Worm (Caenorhabditis elegans) whole organism, young adult: ENCODE data around the gene srh-149.

Experiments used
- B0035.1 ChIP-seq: sonication (generic microtip); optimal IDR thresholded peaks from 2 replicates; lab custom pipeline; 2016; ENCODE audit warnings: missing genetic modification characterization, mild to moderate bottlenecking, missing compliant biosample characterization, missing genotype, missing genetic modification reagents
- B0261.1 ChIP-seq: sonication (generic microtip); optimal IDR thresholded peaks from 2 replicates; lab custom pipeline; 2016; ENCODE audit warnings: mild to moderate bottlenecking, missing genetic modification characterization, moderate library complexity, missing compliant biosample characterization
- F22D6.2 ChIP-seq: sonication (generic microtip); optimal IDR thresholded peaks from 2 replicates; lab custom pipeline; 2016; ENCODE audit warnings: mild to moderate bottlenecking, missing genetic modification characterization, missing compliant biosample characterization
- F37B4.10 ChIP-seq: fragments of 200-800 bp; sonication (Bioruptor generic); IDR thresholded peaks from 2 replicates; pipeline ENCODE4 v1.3.6; 2022; ENCODE audit warnings: missing genetic modification characterization, missing compliant biosample characterization
- F39B2.1 ChIP-seq: fragments of 200-800 bp; sonication (Bioruptor generic); IDR thresholded peaks from 2 replicates; pipeline ENCODE4 v1.3.6; 2022; ENCODE audit warnings: missing genetic modification reagents, missing genetic modification characterization, missing compliant biosample characterization
- F49E8.2 ChIP-seq: sonication (generic microtip); optimal IDR thresholded peaks from 3 replicates; lab custom pipeline; 2017; ENCODE audit warnings: missing genetic modification characterization, mild to moderate bottlenecking, missing compliant biosample characterization, antibody characterized with exemption, moderate library complexity; ENCODE audit not compliant: insufficient read depth
- F52B5.7 ChIP-seq: sonication (generic microtip); optimal IDR thresholded peaks from 2 replicates; lab custom pipeline; 2016; ENCODE audit warnings: mild to moderate bottlenecking, missing genetic modification characterization, missing compliant biosample characterization
- F57A8.1 ChIP-seq: fragments of 200-800 bp; sonication (Bioruptor generic); optimal IDR thresholded peaks from 2 replicates; lab custom pipeline; 2018; ENCODE audit warnings: mild to moderate bottlenecking, missing genetic modification characterization, moderate library complexity, missing compliant biosample characterization
- K12H6.12 ChIP-seq: fragments of 200-800 bp; sonication (Bioruptor generic); optimal IDR thresholded peaks from 2 replicates; lab custom pipeline; 2018; ENCODE audit warnings: mild to moderate bottlenecking, missing genetic modification characterization, missing compliant biosample characterization
- Y56A3A.18 ChIP-seq: fragments of 200-800 bp; sonication (Bioruptor generic); IDR thresholded peaks from 2 replicates; pipeline ENCODE4 v1.3.6; 2022; ENCODE audit warnings: missing genetic modification reagents, missing genetic modification characterization, missing compliant biosample characterization
- Y67H2A.10 ChIP-seq: fragments of 200-800 bp; sonication (Bioruptor generic); conservative IDR thresholded peaks from 2 replicates; pipeline ENCODE4 v1.3.6; 2022; ENCODE audit warnings: missing genetic modification reagents, missing genetic modification characterization, missing compliant biosample characterization
- Y95B8A.8 ChIP-seq: fragments of 200-800 bp; sonication (Bioruptor generic); IDR thresholded peaks from 2 replicates; pipeline ENCODE4 v1.3.6; 2022; ENCODE audit warnings: missing genetic modification reagents, missing genetic modification characterization, missing compliant biosample characterization
- akir-1 ChIP-seq: fragments of 200-800 bp; sonication (Bioruptor generic); optimal IDR thresholded peaks from 2 replicates; lab custom pipeline; 2018; ENCODE audit warnings: mild to moderate bottlenecking, missing genetic modification characterization, moderate library complexity, missing compliant biosample characterization
- aptf-3 ChIP-seq: fragments of 200-800 bp; sonication (Bioruptor generic); IDR thresholded peaks from 2 replicates; pipeline ENCODE4 v1.3.6; 2022; ENCODE audit warnings: missing genetic modification characterization, missing compliant biosample characterization
- bed-1 ChIP-seq: fragments of 200-800 bp; sonication (Bioruptor generic); IDR thresholded peaks from 2 replicates; pipeline ENCODE4 v1.3.6; 2022; ENCODE audit warnings: missing genetic modification reagents, missing genetic modification characterization, missing compliant biosample characterization
- cebp-1 ChIP-seq, 2 experiments: fragments of 200-800 bp in 1 of 2; sonication (Bioruptor generic) in 1 of 2; sonication (generic microtip) in 1 of 2; IDR thresholded peaks in 1 of 2; optimal IDR thresholded peaks in 1 of 2; 2 replicates each; pipeline versions ENCODE4 v1.3.6 to Lab custom; 2017 to 2022; ENCODE audit warnings: missing compliant biosample characterization in 2 of 2, missing genetic modification characterization in 2 of 2, mild to moderate bottlenecking in 1 of 2, missing genetic modification reagents in 1 of 2, moderate library complexity in 1 of 2
- ceh-40 ChIP-seq: fragments of 200-800 bp; sonication (Bioruptor generic); IDR thresholded peaks from 2 replicates; pipeline ENCODE4 v1.3.6; 2022; ENCODE audit warnings: missing genetic modification characterization, missing compliant biosample characterization
- die-1 ChIP-seq: sonication (generic microtip); optimal IDR thresholded peaks from 2 replicates; lab custom pipeline; 2016; ENCODE audit warnings: missing genotype, mild to moderate bottlenecking, missing genetic modification characterization, missing compliant biosample characterization
- dox-1 ChIP-seq: fragments of 200-800 bp; sonication (Bioruptor generic); IDR thresholded peaks from 2 replicates; pipeline ENCODE4 v1.3.6; 2022; ENCODE audit warnings: missing genetic modification reagents, missing genetic modification characterization, missing compliant biosample characterization
- dpff-1 ChIP-seq: sonication (generic microtip); optimal IDR thresholded peaks from 2 replicates; lab custom pipeline; 2017; ENCODE audit warnings: mild to moderate bottlenecking, missing genetic modification characterization, missing compliant biosample characterization
- ets-4 ChIP-seq: fragments of 200-800 bp; sonication (Bioruptor generic); optimal IDR thresholded peaks from 2 replicates; lab custom pipeline; 2018; ENCODE audit warnings: mild to moderate bottlenecking, missing genetic modification characterization, missing compliant biosample characterization
- him-1 ChIP-seq: sonication (generic microtip); optimal IDR thresholded peaks from 2 replicates; lab custom pipeline; 2016; ENCODE audit warnings: missing genotype, missing genetic modification reagents, missing genetic modification characterization, missing compliant biosample characterization
- hmg-20 ChIP-seq: fragments of 200-800 bp; sonication (Bioruptor generic); IDR thresholded peaks from 2 replicates; pipeline ENCODE4 v1.3.6; 2022; ENCODE audit warnings: missing genetic modification reagents, missing genetic modification characterization, missing compliant biosample characterization
- let-607 ChIP-seq, 2 experiments: fragments of 200-800 bp in 1 of 2; sonication (Bioruptor generic) in 1 of 2; sonication (generic microtip) in 1 of 2; optimal IDR thresholded peaks; 2 replicates each; lab custom pipeline; 2016 to 2018; ENCODE audit warnings: mild to moderate bottlenecking in 2 of 2, missing compliant biosample characterization in 2 of 2, missing genetic modification characterization in 2 of 2, moderate library complexity in 2 of 2, missing genotype in 1 of 2
- lin-26 ChIP-seq: fragments of 200-800 bp; sonication (Bioruptor generic); IDR thresholded peaks from 2 replicates; pipeline ENCODE4 v1.3.6; 2022; ENCODE audit warnings: missing genetic modification reagents, missing genetic modification characterization, missing compliant biosample characterization
- lin-35 ChIP-seq, 3 experiments: fragments of 150-350 bp in 2 of 3; sonication (generic microtip) in 1 of 3; optimal IDR thresholded peaks; 2 replicates each; lab custom pipeline; 2014 to 2018; ENCODE audit warnings: missing biosample characterization in 3 of 3, missing genetic modification characterization in 3 of 3, missing genetic modification reagents in 3 of 3
- lin-54 ChIP-seq: fragments of 200-800 bp; sonication (Bioruptor generic); optimal IDR thresholded peaks from 2 replicates; lab custom pipeline; 2018; ENCODE audit warnings: mild to moderate bottlenecking, missing genetic modification characterization, missing compliant biosample characterization
- lir-1 ChIP-seq: fragments of 200-800 bp; sonication (Bioruptor generic); conservative IDR thresholded peaks from 2 replicates; pipeline ENCODE4 v1.3.6; 2022; ENCODE audit warnings: missing genetic modification reagents, missing genetic modification characterization, missing compliant biosample characterization
- lsl-1 ChIP-seq: fragments of 200-800 bp; sonication (Bioruptor generic); optimal IDR thresholded peaks from 2 replicates; lab custom pipeline; 2018; ENCODE audit warnings: mild to moderate bottlenecking, missing genetic modification characterization, moderate library complexity, missing compliant biosample characterization
- madf-3 ChIP-seq: fragments of 200-800 bp; sonication (Bioruptor generic); IDR thresholded peaks from 2 replicates; pipeline ENCODE4 v1.3.6; 2022; ENCODE audit warnings: missing genetic modification reagents, missing genetic modification characterization, missing compliant biosample characterization
- madf-6 ChIP-seq: fragments of 200-800 bp; sonication (Bioruptor generic); IDR thresholded peaks from 2 replicates; pipeline ENCODE4 v1.3.6; 2022; ENCODE audit warnings: missing genetic modification reagents, missing genetic modification characterization, missing compliant biosample characterization
- mxl-1 ChIP-seq: sonication (generic microtip); optimal IDR thresholded peaks from 2 replicates; lab custom pipeline; 2016; ENCODE audit warnings: missing genetic modification characterization, missing compliant biosample characterization
- nfya-1 ChIP-seq: sonication (generic microtip); optimal IDR thresholded peaks from 2 replicates; lab custom pipeline; 2017; ENCODE audit warnings: antibody characterized with exemption, missing compliant biosample characterization, missing genetic modification characterization, borderline replicate concordance; ENCODE audit not compliant: insufficient read depth
- nhr-179 ChIP-seq: sonication (generic microtip); optimal IDR thresholded peaks from 2 replicates; lab custom pipeline; 2016; ENCODE audit warnings: mild to moderate bottlenecking, missing genetic modification characterization, missing compliant biosample characterization
- pbrm-1 ChIP-seq: fragments of 200-800 bp; sonication (Bioruptor generic); IDR thresholded peaks from 2 replicates; pipeline ENCODE4 v1.3.6; 2022; ENCODE audit warnings: missing genetic modification reagents, missing genetic modification characterization, missing compliant biosample characterization
- sdz-38 ChIP-seq: sonication (generic microtip); optimal IDR thresholded peaks from 2 replicates; lab custom pipeline; 2016; ENCODE audit warnings: missing genotype, missing genetic modification characterization, missing compliant biosample characterization
- snpc-1.1 ChIP-seq: sonication (generic microtip); optimal IDR thresholded peaks from 2 replicates; lab custom pipeline; 2017; ENCODE audit warnings: missing genetic modification characterization, mild to moderate bottlenecking, missing compliant biosample characterization, antibody characterized with exemption, moderate library complexity, missing genotype, missing genetic modification reagents; ENCODE audit not compliant: insufficient read depth
- snpc-1.3 ChIP-seq: sonication (generic microtip); optimal IDR thresholded peaks from 2 replicates; lab custom pipeline; 2017; ENCODE audit warnings: missing genetic modification characterization, mild to moderate bottlenecking, missing compliant biosample characterization, antibody characterized with exemption, moderate library complexity, missing genotype, missing genetic modification reagents; ENCODE audit not compliant: insufficient read depth
- xnd-1 ChIP-seq: sonication (generic microtip); optimal IDR thresholded peaks from 2 replicates; lab custom pipeline; 2016; ENCODE audit warnings: missing genotype, missing genetic modification reagents, missing genetic modification characterization, missing compliant biosample characterization
- ztf-18 ChIP-seq: sonication (generic microtip); optimal IDR thresholded peaks from 2 replicates; lab custom pipeline; 2016; ENCODE audit warnings: missing genotype, mild to moderate bottlenecking, missing genetic modification characterization, missing compliant biosample characterization
- ztf-22 ChIP-seq: fragments of 200-800 bp; sonication (Bioruptor generic); optimal IDR thresholded peaks from 2 replicates; lab custom pipeline; 2018; ENCODE audit warnings: mild to moderate bottlenecking, missing genetic modification characterization, moderate library complexity, missing compliant biosample characterization
- ztf-25 ChIP-seq: fragments of 200-800 bp; sonication (Bioruptor generic); IDR thresholded peaks from 2 replicates; pipeline ENCODE4 v1.3.6; 2022; ENCODE audit warnings: missing genetic modification reagents, missing genetic modification characterization, missing compliant biosample characterization
- ztf-26 ChIP-seq: sonication (generic microtip); optimal IDR thresholded peaks from 2 replicates; lab custom pipeline; 2017; ENCODE audit warnings: missing genetic modification characterization, missing compliant biosample characterization

The srh-149 gene

ce11 chrV:15879508-15879907 lies 38.5 kb upstream of the srh-149 start, which contains the start of gene nhr-84:
Gene nhr-84, minus strand, starts transcription at chrV:15879608.
- TF ChIP-seq let-607 (tag; optimal IDR thresholded peaks at IDR 0.05; lab: Kevin White, UChicago) (no peak), die-1 (tag; lab: Kevin White, UChicago) (no peak), snpc-1.1 (tag; lab: Kevin White, UChicago) (no peak), dox-1 (GFP tag; lab: Robert Waterston, UW) (no peak), him-1 (no peak), nhr-179 (tag; lab: Kevin White, UChicago) (no peak), Y67H2A.10 (GFP tag; lab: Robert Waterston, UW) (no peak), B0035.1 (tag; lab: Kevin White, UChicago) (no peak), F37B4.10 (no peak), snpc-1.3 (tag; lab: Kevin White, UChicago) (no peak), akir-1 (GFP tag; lab: Kevin White, UChicago) (no peak), dpff-1 (tag; lab: Kevin White, UChicago) (no peak), B0261.1 (tag; lab: Kevin White, UChicago) (no peak), madf-3 (GFP tag; lab: Robert Waterston, UW) (no peak), ztf-25 (GFP tag; lab: Robert Waterston, UW) (no peak), lin-54 (GFP tag; lab: Kevin White, UChicago) (no peak), lsl-1 (GFP tag; lab: Kevin White, UChicago) (no peak), ets-4 (no peak), ztf-26 (no peak)

ce11 chrV:15876308-15876707 lies 35.3 kb upstream of the srh-149 start, which contains the start of gene nhr-102:
Gene nhr-102, minus strand, starts transcription at chrV:15876408.
- TF ChIP-seq madf-6 (0 out of 2 replicates have a peak, but pooled peaks have one; percentile 28), ceh-40 (no peak)

DNA sequence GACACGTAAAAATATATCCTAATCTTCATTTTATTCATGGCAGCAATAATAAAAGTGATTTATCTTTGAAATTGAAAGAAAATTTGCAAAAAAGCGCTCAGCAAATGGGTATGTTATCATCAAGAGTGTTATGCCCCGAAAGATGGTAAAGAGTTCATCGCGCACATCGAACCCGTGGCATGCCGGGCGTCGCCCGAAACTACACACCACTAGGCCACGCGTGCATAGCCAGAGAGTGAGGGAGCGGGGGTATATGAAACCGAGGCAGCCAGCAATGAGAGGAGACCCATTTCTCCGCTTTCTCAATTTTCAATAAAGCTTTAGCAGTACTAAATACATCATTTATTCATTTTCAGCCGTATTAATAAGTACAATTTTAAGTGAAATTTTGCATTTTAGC lies 32.8 kb upstream of the srh-149 start:
- TF ChIP-seq ets-4 (peak; percentile 90), K12H6.12 (peak; percentile 77), F57A8.1 (GFP tag; lab: Kevin White, UChicago) (peak; percentile 91), nhr-179 (tag; lab: Kevin White, UChicago) (peak; percentile 86), hmg-20 (GFP tag; lab: Robert Waterston, UW) (peak; percentile 81), lir-1 (peak; percentile 78), Y56A3A.18 (peak; percentile 91), F49E8.2 (tag; lab: Kevin White, UChicago) (peak; percentile 51), ztf-26 (peak; percentile 93), madf-3 (GFP tag; lab: Robert Waterston, UW) (peak; percentile 88), ztf-22 (GFP tag; lab: Kevin White, UChicago) (peak; percentile 76), ztf-18 (tag; lab: Kevin White, UChicago) (peak; percentile 85), lin-26 (GFP tag; lab: Robert Waterston, UW) (peak; percentile 99), mxl-1 (tag; lab: Kevin White, UChicago) (peak; percentile 97), F22D6.2 (tag; lab: Kevin White, UChicago) (peak; percentile 67), aptf-3 (GFP tag; lab: Robert Waterston, UW) (peak; percentile 98), snpc-1.3 (tag; lab: Kevin White, UChicago) (peak; percentile 94), F39B2.1 (no peak), F52B5.7 (tag; lab: Kevin White, UChicago) (peak; percentile 97), xnd-1 (tag; lab: Kevin White, UChicago) (peak; percentile 12), sdz-38 (tag; lab: Kevin White, UChicago) (no peak), cebp-1 (GFP tag; IDR thresholded peaks at IDR 0.05; lab: Robert Waterston, UW) (peak; percentile 68; the same call in 1 of the 2 replicates), cebp-1 (tag; optimal IDR thresholded peaks at IDR 0.05; lab: Kevin White, UChicago) (peak; percentile 90), nfya-1 (tag; lab: Kevin White, UChicago) (no peak), bed-1 (GFP tag; lab: Robert Waterston, UW) (peak; percentile 95), Y95B8A.8 (GFP tag; lab: Robert Waterston, UW) (0 out of 2 replicates have a peak, but pooled peaks have one; percentile 60), F37B4.10 (peak; percentile 92; the same call in 1 of the 2 replicates), lin-35 (GFP tag; optimal IDR thresholded peaks at IDR 0.05; lab: Kevin White, UChicago) (peak in 2 of 3 experiments; percentile 30 to 82), pbrm-1 (GFP tag; lab: Robert Waterston, UW) (peak; percentile 91)
